Fruit fly (Drosophila melanogaster): ENCODE results near the gene bigmax.

dm6 chr3R:27253921-27254376, 34.4 kb downstream of the bigmax start:
- TF ChIP-seq D1 (tag; optimal IDR thresholded peaks at IDR 0.05) (no peak), CG8301 (tag; optimal IDR thresholded peaks at IDR 0.05) (no peak), CG15710 (tag; optimal IDR thresholded peaks at IDR 0.05) (no peak), CG34367 (tag; optimal IDR thresholded peaks at IDR 0.05) (peak; percentile 19), CG9948 (tag; optimal IDR thresholded peaks at IDR 0.05) (no peak)
